Fruit fly (Drosophila melanogaster) whole organism, wandering third instar larva: ENCODE data around the gene N.

Experiments
- Abd-B ChIP-seq: fragments of >200 bp; optimal IDR thresholded peaks from 2 replicates; lab custom pipeline; 2017; ENCODE audit warnings: missing biosample characterization, missing genetic modification characterization
- Dfd ChIP-seq: fragments of >200 bp; optimal IDR thresholded peaks from 2 replicates; lab custom pipeline; 2017; ENCODE audit warnings: missing biosample characterization, missing genetic modification characterization
- Dif ChIP-seq: fragments of 200-275, 200-300 bp; sonication (Bioruptor generic); optimal IDR thresholded peaks from 2 replicates; lab custom pipeline; 2018; ENCODE audit warnings: missing biosample characterization, missing genetic modification characterization; ENCODE audit not compliant: partially characterized antibody
- Hr78 ChIP-seq: fragments of >200 bp; optimal IDR thresholded peaks from 2 replicates; lab custom pipeline; 2017; ENCODE audit warnings: missing biosample characterization, missing genetic modification characterization
- Myc ChIP-seq: fragments of >200 bp; optimal IDR thresholded peaks from 2 replicates; lab custom pipeline; 2017
- N ChIP-seq: fragments of >200 bp; optimal IDR thresholded peaks from 2 replicates; lab custom pipeline; 2018; ENCODE audit warnings: missing biosample characterization, missing external identifiers, missing genetic modification characterization
- pan ChIP-seq: fragments of >200 bp; optimal IDR thresholded peaks from 2 replicates; lab custom pipeline; 2017
- psq ChIP-seq: fragments of 200-800 bp; sonication (Bioruptor generic); optimal IDR thresholded peaks from 3 replicates; lab custom pipeline; 2017; ENCODE audit warnings: missing biosample characterization, mild to moderate bottlenecking, missing genetic modification characterization, moderate library complexity
- sage ChIP-seq: fragments of 200-800 bp; sonication (Bioruptor generic); optimal IDR thresholded peaks from 2 replicates; lab custom pipeline; 2016; ENCODE audit warnings: missing biosample characterization, mild to moderate bottlenecking, missing genetic modification characterization

dm6 chrX:3186550-3186949 lies 51.9 kb downstream of the N start:
- TF ChIP-seq Dfd (GFP tag; lab: Kevin White, UChicago): no peak
- TF ChIP-seq Hr78: no peak
- TF ChIP-seq Dif: no peak
- TF ChIP-seq pan (lab: Kevin White, UChicago): no peak
- no peak for TF ChIP-seq Myc (lab: Kevin White, UChicago)
- TF ChIP-seq Abd-B: no peak
- TF ChIP-seq N (GFP tag; lab: Kevin White, UChicago): no peak
- no peak for TF ChIP-seq sage
- TF ChIP-seq psq (GFP tag; lab: Kevin White, UChicago): no peak
